Worm (Caenorhabditis elegans) whole organism, L3 larva: ENCODE measurements around the gene prx-12.
A peak's percentile ranks its signal among the peaks of the same experiment; 100 is the strongest.

ENCODE experiments used
- ceh-28 ChIP-seq: fragments of 150-350 bp; optimal IDR thresholded peaks from 2 replicates; lab custom pipeline; 2014; ENCODE audit warnings: missing biosample characterization, missing genetic modification reagents, missing genetic modification characterization
- elt-1 ChIP-seq: fragments of 150-350 bp; optimal IDR thresholded peaks from 2 replicates; lab custom pipeline; 2014; ENCODE audit warnings: missing biosample characterization, missing genetic modification characterization
- elt-2 ChIP-seq: sonication (generic microtip); optimal IDR thresholded peaks from 2 replicates; lab custom pipeline; 2016; ENCODE audit warnings: missing genetic modification reagents, mild to moderate bottlenecking, missing genetic modification characterization, missing compliant biosample characterization
- mdl-1 ChIP-seq: fragments of 150-350 bp; optimal IDR thresholded peaks from 2 replicates; lab custom pipeline; 2014; ENCODE audit warnings: missing biosample characterization, missing genetic modification characterization
- skn-1 ChIP-seq: fragments of 150-350 bp; optimal IDR thresholded peaks from 2 replicates; lab custom pipeline; 2014; ENCODE audit warnings: missing biosample characterization, missing genetic modification characterization
- tbx-2 ChIP-seq: sonication (generic microtip); optimal IDR thresholded peaks from 2 replicates; lab custom pipeline; 2016; ENCODE audit warnings: mild to moderate bottlenecking, missing genetic modification characterization, missing compliant biosample characterization
- unc-39 ChIP-seq: sonication (generic microtip); optimal IDR thresholded peaks from 4 replicates; lab custom pipeline; 2017; ENCODE audit warnings: missing biosample characterization, missing genetic modification characterization
- unc-62 ChIP-seq: fragments of 150-350 bp; sonication (generic microtip); optimal IDR thresholded peaks from 4 replicates; lab custom pipeline; 2014; ENCODE audit warnings: missing biosample characterization, missing genetic modification reagents, missing genetic modification characterization
- ztf-11 ChIP-seq: fragments of 150-350 bp; optimal IDR thresholded peaks from 2 replicates; lab custom pipeline; 2014; ENCODE audit warnings: missing biosample characterization, missing genetic modification characterization

ce11 chrX:11414837-11415550, 21.9 kb downstream of the prx-12 start, which contains the start of gene pek-1:
- TF ChIP-seq tbx-2 (tag; lab: Kevin White, UChicago) (no peak), mdl-1 (tag; lab: Kevin White, UChicago) (peak; percentile 20), ztf-11 (tag; lab: Kevin White, UChicago) (no peak), elt-1 (tag; lab: Kevin White, UChicago) (no peak), ceh-28 (tag; lab: Kevin White, UChicago) (no peak), skn-1 (peak; percentile 2), unc-62 (GFP tag; lab: Kevin White, UChicago) (no peak), elt-2 (tag; lab: Kevin White, UChicago) (peak; percentile 72), unc-39 (no peak)
